Fruit fly (Drosophila melanogaster) S2 (cell line): ENCODE results near the gene CG4949.

Experiments used
- CG8478 ChIP-seq: fragments of >200 bp; optimal IDR thresholded peaks from 2 replicates; lab custom pipeline; 2018
- CTCF ChIP-seq, 2 experiments: fragments of >200 bp; optimal IDR thresholded peaks; 2 replicates each; lab custom pipeline; 2018

DNA sequence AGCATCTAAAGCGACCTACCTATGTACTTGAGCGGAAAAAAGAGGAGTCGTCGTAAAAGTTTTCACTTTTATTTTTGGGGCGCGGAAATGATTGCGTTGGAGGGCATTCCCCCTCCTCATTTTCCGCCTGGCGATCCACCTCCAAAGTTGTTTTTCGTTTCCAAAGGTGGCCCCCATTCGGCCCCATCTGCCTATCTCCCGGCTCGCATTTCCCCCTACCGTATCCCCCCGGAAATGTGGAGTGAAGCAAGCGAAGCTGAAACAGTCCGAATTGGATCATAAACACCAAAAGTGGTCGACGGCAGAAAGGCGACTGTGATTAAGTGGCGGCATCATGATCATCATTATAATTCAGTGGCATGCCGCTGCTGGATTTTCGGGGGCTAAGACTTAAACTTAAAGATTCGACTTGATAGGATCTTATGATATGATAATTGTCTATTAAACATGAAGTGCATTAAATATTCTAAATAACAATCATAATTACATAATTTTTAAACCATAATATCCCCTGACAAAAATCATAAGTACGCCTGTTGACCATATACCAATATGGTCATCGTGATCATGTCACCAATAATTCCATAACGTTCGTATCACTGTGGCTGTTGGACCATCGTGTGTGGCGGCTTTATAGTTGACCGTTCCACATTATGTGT, 45.0 kb downstream of the CG4949 start:
- TF ChIP-seq CTCF (optimal IDR thresholded peaks at IDR 0.05; lab: Kevin White, UChicago) (no peak), CG8478 (no peak)
